Fruit fly (Drosophila melanogaster) whole organism, wandering third instar larva: ENCODE results near the gene Smg6.

Experiments
- Abd-B ChIP-seq: fragments of >200 bp; optimal IDR thresholded peaks from 2 replicates; lab custom pipeline; 2017; ENCODE audit warnings: missing biosample characterization, missing genetic modification characterization
- CrebA ChIP-seq: fragments of 200-800 bp; sonication (Bioruptor generic); optimal IDR thresholded peaks from 2 replicates; lab custom pipeline; 2016; ENCODE audit warnings: missing biosample characterization, mild to moderate bottlenecking, missing genetic modification characterization, borderline replicate concordance
- Dfd ChIP-seq: fragments of >200 bp; optimal IDR thresholded peaks from 2 replicates; lab custom pipeline; 2017; ENCODE audit warnings: missing biosample characterization, missing genetic modification characterization
- Dif ChIP-seq: fragments of 200-275, 200-300 bp; sonication (Bioruptor generic); optimal IDR thresholded peaks from 2 replicates; lab custom pipeline; 2018; ENCODE audit warnings: missing biosample characterization, missing genetic modification characterization; ENCODE audit not compliant: partially characterized antibody
- GATAd ChIP-seq: sonication (Bioruptor generic); optimal IDR thresholded peaks from 2 replicates; lab custom pipeline; 2016; ENCODE audit warnings: missing biosample characterization, missing genetic modification characterization
- HLH106 ChIP-seq: fragments of 200-800 bp; optimal IDR thresholded peaks from 3 replicates; lab custom pipeline; 2019; ENCODE audit warnings: missing biosample characterization, mild to moderate bottlenecking, missing genetic modification characterization, moderate library complexity
- Hnf4 ChIP-seq: fragments of 200-800 bp; sonication (Bioruptor generic); optimal IDR thresholded peaks from 2 replicates; lab custom pipeline; 2016; ENCODE audit warnings: missing biosample characterization, mild to moderate bottlenecking, missing genetic modification characterization
- Hr78 ChIP-seq: fragments of >200 bp; optimal IDR thresholded peaks from 2 replicates; lab custom pipeline; 2017; ENCODE audit warnings: missing biosample characterization, missing genetic modification characterization
- Hr83 ChIP-seq: fragments of 200-300 bp; sonication (Bioruptor generic); optimal IDR thresholded peaks from 2 replicates; lab custom pipeline; 2016; ENCODE audit warnings: missing biosample characterization, mild to moderate bottlenecking, missing genetic modification characterization, moderate library complexity; ENCODE audit not compliant: poor library complexity, severe bottlenecking
- Jra ChIP-seq: sonication (Bioruptor generic); optimal IDR thresholded peaks from 2 replicates; lab custom pipeline; 2016; ENCODE audit warnings: missing biosample characterization, missing genetic modification characterization
- Mio ChIP-seq: sonication (Bioruptor generic); optimal IDR thresholded peaks from 2 replicates; lab custom pipeline; 2016; ENCODE audit warnings: missing biosample characterization, missing genetic modification characterization
- Myc ChIP-seq: fragments of >200 bp; optimal IDR thresholded peaks from 2 replicates; lab custom pipeline; 2017
- N ChIP-seq: fragments of >200 bp; optimal IDR thresholded peaks from 2 replicates; lab custom pipeline; 2018; ENCODE audit warnings: missing biosample characterization, missing external identifiers, missing genetic modification characterization
- OdsH ChIP-seq: fragments of 200-800 bp; sonication (Bioruptor generic); optimal IDR thresholded peaks from 2 replicates; lab custom pipeline; 2016; ENCODE audit warnings: missing biosample characterization, mild to moderate bottlenecking, missing genetic modification characterization
- Rel ChIP-seq, 2 experiments: fragments of 200-800 bp; sonication (Bioruptor generic) in 1 of 2; optimal IDR thresholded peaks; 2 replicates in 1 of 2; 3 replicates in 1 of 2; lab custom pipeline; 2016 to 2019; ENCODE audit warnings: mild to moderate bottlenecking in 2 of 2, missing biosample characterization in 2 of 2, missing genetic modification characterization in 2 of 2, moderate library complexity in 1 of 2
- Sp1 ChIP-seq: fragments of 200-800 bp; sonication (Bioruptor generic); optimal IDR thresholded peaks from 3 replicates; lab custom pipeline; 2019; ENCODE audit warnings: missing biosample characterization, mild to moderate bottlenecking, missing genetic modification characterization, moderate library complexity
- Vsx2 ChIP-seq: fragments of 200-300, 225-300 bp; sonication (Bioruptor generic); optimal IDR thresholded peaks from 2 replicates; lab custom pipeline; 2018; ENCODE audit warnings: missing biosample characterization, missing genetic modification characterization; ENCODE audit not compliant: partially characterized antibody
- br ChIP-seq: fragments of 200-800 bp; sonication (Bioruptor generic); optimal IDR thresholded peaks from 2 replicates; lab custom pipeline; 2016; ENCODE audit warnings: missing biosample characterization, missing genetic modification characterization
- brk ChIP-seq: fragments of 200-800 bp; sonication (Bioruptor generic); optimal IDR thresholded peaks from 2 replicates; lab custom pipeline; 2016; ENCODE audit warnings: missing biosample characterization, mild to moderate bottlenecking, missing genetic modification characterization
- dmrt93B ChIP-seq: fragments of 200-800 bp; sonication (Bioruptor generic); optimal IDR thresholded peaks from 2 replicates; lab custom pipeline; 2018; ENCODE audit warnings: missing biosample characterization, mild to moderate bottlenecking, missing genetic modification characterization
- ey ChIP-seq: fragments of 200-800 bp; sonication (Bioruptor generic); optimal IDR thresholded peaks from 2 replicates; lab custom pipeline; 2016; ENCODE audit warnings: missing biosample characterization, missing genetic modification characterization
- fru ChIP-seq: fragments of 200-800 bp; sonication (Bioruptor generic); optimal IDR thresholded peaks from 3 replicates; lab custom pipeline; 2016; ENCODE audit warnings: missing biosample characterization, mild to moderate bottlenecking, missing genetic modification characterization
- h ChIP-seq: fragments of 200-800 bp; sonication (Bioruptor generic); optimal IDR thresholded peaks from 3 replicates; lab custom pipeline; 2016; ENCODE audit warnings: missing biosample characterization, mild to moderate bottlenecking, missing genetic modification characterization
- jim ChIP-seq: fragments of 175-275, 200-325 bp; sonication (Bioruptor generic); optimal IDR thresholded peaks from 2 replicates; lab custom pipeline; 2016; ENCODE audit warnings: missing biosample characterization, mild to moderate bottlenecking, missing genetic modification characterization
- lola ChIP-seq: fragments of >200 bp; optimal IDR thresholded peaks from 2 replicates; lab custom pipeline; 2017; ENCODE audit warnings: missing biosample characterization, missing genetic modification characterization
- pan ChIP-seq: fragments of >200 bp; optimal IDR thresholded peaks from 2 replicates; lab custom pipeline; 2017
- psq ChIP-seq: fragments of 200-800 bp; sonication (Bioruptor generic); optimal IDR thresholded peaks from 3 replicates; lab custom pipeline; 2017; ENCODE audit warnings: missing biosample characterization, mild to moderate bottlenecking, missing genetic modification characterization, moderate library complexity
- rgr ChIP-seq: fragments of 200-800 bp; sonication (Bioruptor generic); optimal IDR thresholded peaks from 3 replicates; lab custom pipeline; 2016; ENCODE audit warnings: missing biosample characterization, mild to moderate bottlenecking, missing genetic modification characterization
- sage ChIP-seq: fragments of 200-800 bp; sonication (Bioruptor generic); optimal IDR thresholded peaks from 2 replicates; lab custom pipeline; 2016; ENCODE audit warnings: missing biosample characterization, mild to moderate bottlenecking, missing genetic modification characterization
- sv ChIP-seq: fragments of 200-800 bp; sonication (Bioruptor generic); optimal IDR thresholded peaks from 3 replicates; lab custom pipeline; 2016; ENCODE audit warnings: missing biosample characterization, missing genetic modification characterization
- tai ChIP-seq: sonication (Bioruptor generic); optimal IDR thresholded peaks from 2 replicates; lab custom pipeline; 2016; ENCODE audit warnings: missing biosample characterization, missing genetic modification characterization
- usp ChIP-seq: fragments of >200 bp; optimal IDR thresholded peaks from 2 replicates; lab custom pipeline; 2017; ENCODE audit warnings: missing biosample characterization, missing genetic modification characterization
- woc ChIP-seq: sonication (Bioruptor generic); optimal IDR thresholded peaks from 2 replicates; lab custom pipeline; 2016; ENCODE audit warnings: missing biosample characterization, mild to moderate bottlenecking, missing genetic modification characterization

The Smg6 gene

dm6 chr3R:25033142-25033586, at the start of gene Smg6:
TSS of gene Smg6 (minus strand) at chr3R:25033465.
- TF ChIP-seq dmrt93B (GFP tag; lab: Kevin White, UChicago) (no peak), Hr83 (GFP tag; lab: Kevin White, UChicago) (peak; percentile 20), sage (GFP tag; lab: Kevin White, UChicago) (no peak)
- TF ChIP-seq, all 38 proteins: peak for 1

dm6 chr3R:25082348-25082747, 49.1 kb upstream of the Smg6 start, which contains the start of gene fd96Ca:
TSS of gene fd96Ca (plus strand) at chr3R:25082684.
- TF ChIP-seq woc (GFP tag; lab: Kevin White, UChicago) (peak; percentile 38), pan (lab: Kevin White, UChicago) (no peak), h (GFP tag; lab: Kevin White, UChicago) (no peak), Vsx2 (GFP tag; lab: Kevin White, UChicago) (peak; percentile 67), Dif (GFP tag; lab: Kevin White, UChicago) (peak; percentile 38), jim (GFP tag; lab: Kevin White, UChicago) (no peak), N (no peak), Sp1 (GFP tag; lab: Kevin White, UChicago) (no peak), Abd-B (GFP tag; lab: Kevin White, UChicago) (no peak), brk (no peak)
- TF ChIP-seq, all 38 proteins: peak for 3

dm6 chr3R:25080446-25080845, 47.2 kb upstream of the Smg6 start:
- TF ChIP-seq Dif (GFP tag; lab: Kevin White, UChicago), result peak; percentile 40
- peak; percentile 57 for TF ChIP-seq Hr83 (GFP tag; lab: Kevin White, UChicago)
- no peak for TF ChIP-seq psq

- TF ChIP-seq HLH106 (tag; lab: Kevin White, UChicago) (no peak), sage (GFP tag; lab: Kevin White, UChicago) (no peak), brk (no peak)
These were observed 45.4 kb upstream of the Smg6 start for dm6 chr3R:25078665-25079064.

DNA sequence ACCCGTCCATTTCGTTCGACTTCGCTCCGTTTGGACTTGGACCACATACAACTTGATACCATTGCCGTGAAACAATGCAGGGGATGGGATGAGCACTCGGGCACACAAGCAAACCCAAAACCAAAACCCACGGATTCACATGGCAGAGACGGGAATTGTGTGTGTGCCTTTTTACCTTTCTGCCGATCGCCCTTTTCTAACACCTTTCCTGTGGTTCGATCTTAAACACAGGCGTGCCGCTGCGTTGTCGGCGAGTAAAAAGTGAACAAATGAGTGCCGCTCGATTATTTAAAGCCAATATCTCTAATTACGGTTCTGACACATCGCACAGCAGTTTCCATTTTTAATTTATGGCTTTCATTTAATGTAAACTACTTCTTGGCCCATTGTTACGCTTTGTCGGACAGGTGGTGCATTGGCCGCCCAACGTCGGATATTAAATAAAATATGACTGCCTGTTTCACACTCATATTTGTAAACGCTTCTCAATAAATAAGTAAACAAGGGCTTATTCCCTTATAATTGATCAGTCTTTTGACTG, 44.1 kb upstream of the Smg6 start:
- TF ChIP-seq sv (GFP tag; lab: Kevin White, UChicago) (no peak), CrebA (GFP tag; lab: Kevin White, UChicago) (no peak), tai (GFP tag; lab: Kevin White, UChicago) (no peak), pan (lab: Kevin White, UChicago) (no peak), fru (GFP tag; lab: Kevin White, UChicago) (no peak), Sp1 (GFP tag; lab: Kevin White, UChicago) (no peak), Jra (GFP tag; lab: Kevin White, UChicago) (no peak), Dfd (GFP tag; lab: Kevin White, UChicago) (no peak), Hr78 (GFP tag; lab: Kevin White, UChicago) (no peak), Mio (GFP tag; lab: Kevin White, UChicago) (no peak), dmrt93B (GFP tag; lab: Kevin White, UChicago) (no peak), ey (GFP tag; lab: Kevin White, UChicago) (no peak), usp (no peak), jim (GFP tag; lab: Kevin White, UChicago) (no peak), Vsx2 (GFP tag; lab: Kevin White, UChicago) (no peak), brk (no peak)
- TF ChIP-seq, all 38 proteins: peak for 0

- TF ChIP-seq Myc, result peak; percentile 47
- TF ChIP-seq Rel (GFP tag; optimal IDR thresholded peaks at IDR 0.05; lab: Kevin White, UChicago), result no peak
- peak; percentile 17 for TF ChIP-seq Rel (tag; optimal IDR thresholded peaks at IDR 0.05; lab: Kevin White, UChicago)
- no peak for TF ChIP-seq rgr (GFP tag; lab: Kevin White, UChicago)
- no peak for TF ChIP-seq Vsx2 (GFP tag; lab: Kevin White, UChicago)
- TF ChIP-seq woc (GFP tag; lab: Kevin White, UChicago), result peak; percentile 55
- TF ChIP-seq brk, result peak; percentile 73
- no peak for TF ChIP-seq Mio (GFP tag; lab: Kevin White, UChicago)
- TF ChIP-seq tai (GFP tag; lab: Kevin White, UChicago), result no peak
- peak; percentile 17 for TF ChIP-seq HLH106 (tag; lab: Kevin White, UChicago)
- TF ChIP-seq OdsH (GFP tag; lab: Kevin White, UChicago), result peak; percentile 25
- TF ChIP-seq Hr83 (GFP tag; lab: Kevin White, UChicago), result no peak
- no peak for TF ChIP-seq br (GFP tag; lab: Kevin White, UChicago)
- TF ChIP-seq GATAd (GFP tag; lab: Kevin White, UChicago), result no peak
- peak; percentile 13 for TF ChIP-seq Jra (GFP tag; lab: Kevin White, UChicago)
- TF ChIP-seq Hnf4 (GFP tag; lab: Kevin White, UChicago), result peak; percentile 20
- no peak for TF ChIP-seq lola
- TF ChIP-seq, all 38 proteins: peak for 8
These were observed 41.3 kb upstream of the Smg6 start, which contains the start of the genes shams and CG11920 for dm6 chr3R:25074558-25074964. TSS of gene shams (minus strand) at chr3R:25074607. TSS of gene CG11920 (plus strand) at chr3R:25074877.
